Worm (Caenorhabditis elegans) whole organism, late embryonic: ENCODE data around the gene T02B11.6.

ENCODE experiments used
- Y22D7AL.16 ChIP-seq: sonication (generic microtip); optimal IDR thresholded peaks from 2 replicates; lab custom pipeline; 2016; ENCODE audit warnings: missing genetic modification characterization, missing compliant biosample characterization
- ahr-1 ChIP-seq: sonication (generic microtip); optimal IDR thresholded peaks from 2 replicates; lab custom pipeline; 2016; ENCODE audit warnings: missing genetic modification characterization, missing compliant biosample characterization
- ama-1 ChIP-seq: fragments of 150-350 bp; optimal IDR thresholded peaks from 2 replicates; lab custom pipeline; 2014
- ceh-18 ChIP-seq: sonication (generic microtip); optimal IDR thresholded peaks from 2 replicates; lab custom pipeline; 2016; ENCODE audit warnings: missing genetic modification characterization, missing compliant biosample characterization
- ceh-19 ChIP-seq: fragments of 200-800 bp; sonication (Bioruptor generic); optimal IDR thresholded peaks from 2 replicates; lab custom pipeline; 2018; ENCODE audit warnings: mild to moderate bottlenecking, missing genetic modification characterization, missing compliant biosample characterization
- ceh-22 ChIP-seq: sonication (generic microtip); optimal IDR thresholded peaks from 2 replicates; lab custom pipeline; 2017; ENCODE audit warnings: missing biosample characterization, missing genetic modification characterization
- ceh-30 ChIP-seq: fragments of 150-350 bp; optimal IDR thresholded peaks from 2 replicates; lab custom pipeline; 2014; ENCODE audit warnings: missing biosample characterization, missing genetic modification characterization
- ceh-34 ChIP-seq: sonication (generic microtip); optimal IDR thresholded peaks from 2 replicates; lab custom pipeline; 2016; ENCODE audit warnings: mild to moderate bottlenecking, missing genetic modification characterization, missing compliant biosample characterization
- ceh-9 ChIP-seq: sonication (generic microtip); optimal IDR thresholded peaks from 2 replicates; lab custom pipeline; 2016; ENCODE audit warnings: mild to moderate bottlenecking, missing genetic modification characterization, inconsistent platforms, missing compliant biosample characterization
- che-1 ChIP-seq: sonication (generic microtip); optimal IDR thresholded peaks from 2 replicates; lab custom pipeline; 2016; ENCODE audit warnings: mild to moderate bottlenecking, missing genetic modification characterization, missing compliant biosample characterization
- elt-2 ChIP-seq: sonication (generic microtip); optimal IDR thresholded peaks from 2 replicates; lab custom pipeline; 2016; ENCODE audit warnings: missing genetic modification reagents, missing genetic modification characterization, missing compliant biosample characterization
- ets-4 ChIP-seq: sonication (generic microtip); optimal IDR thresholded peaks from 2 replicates; lab custom pipeline; 2016; ENCODE audit warnings: missing genetic modification characterization, missing compliant biosample characterization
- eyg-1 ChIP-seq: sonication (generic microtip); optimal IDR thresholded peaks from 2 replicates; lab custom pipeline; 2016; ENCODE audit warnings: missing genotype, missing genetic modification characterization, missing compliant biosample characterization
- fax-1 ChIP-seq: sonication (generic microtip); optimal IDR thresholded peaks from 2 replicates; lab custom pipeline; 2016; ENCODE audit warnings: missing genotype, missing genetic modification characterization, missing compliant biosample characterization
- fkh-10 ChIP-seq: fragments of 150-350 bp; optimal IDR thresholded peaks from 2 replicates; lab custom pipeline; 2014; ENCODE audit warnings: missing biosample characterization, missing genetic modification reagents, missing genetic modification characterization
- fkh-6 ChIP-seq: sonication (generic microtip); optimal IDR thresholded peaks from 2 replicates; lab custom pipeline; 2016; ENCODE audit warnings: missing genetic modification characterization, missing compliant biosample characterization
- hlh-13 ChIP-seq: fragments of 200-800 bp; sonication (Bioruptor generic); optimal IDR thresholded peaks from 2 replicates; lab custom pipeline; 2018; ENCODE audit warnings: mild to moderate bottlenecking, missing genetic modification characterization, missing compliant biosample characterization
- hlh-15 ChIP-seq: sonication (generic microtip); optimal IDR thresholded peaks from 2 replicates; lab custom pipeline; 2016; ENCODE audit warnings: missing genetic modification characterization, missing compliant biosample characterization
- hlh-6 ChIP-seq: sonication (generic microtip); optimal IDR thresholded peaks from 2 replicates; lab custom pipeline; 2016; ENCODE audit warnings: missing genotype, missing genetic modification characterization, missing compliant biosample characterization
- lim-6 ChIP-seq: sonication (generic microtip); optimal IDR thresholded peaks from 2 replicates; lab custom pipeline; 2016; ENCODE audit warnings: missing genetic modification characterization, missing compliant biosample characterization
- lin-11 ChIP-seq: fragments of 200-800 bp; sonication (Bioruptor generic); optimal IDR thresholded peaks from 2 replicates; lab custom pipeline; 2018; ENCODE audit warnings: mild to moderate bottlenecking, missing genetic modification characterization, missing compliant biosample characterization
- mec-3 ChIP-seq: sonication (generic microtip); optimal IDR thresholded peaks from 2 replicates; lab custom pipeline; 2016; ENCODE audit warnings: borderline replicate concordance, missing genetic modification characterization, missing compliant biosample characterization
- nhr-232 ChIP-seq: sonication (generic microtip); optimal IDR thresholded peaks from 2 replicates; lab custom pipeline; 2016; ENCODE audit warnings: missing genetic modification characterization, missing compliant biosample characterization
- pag-3 ChIP-seq: sonication (generic microtip); optimal IDR thresholded peaks from 2 replicates; lab custom pipeline; 2016; ENCODE audit warnings: missing compliant biosample characterization, missing genetic modification characterization, borderline replicate concordance
- pat-9 ChIP-seq: fragments of 200-800 bp; sonication (Bioruptor generic); optimal IDR thresholded peaks from 2 replicates; lab custom pipeline; 2018; ENCODE audit warnings: mild to moderate bottlenecking, missing genetic modification characterization, moderate library complexity, missing compliant biosample characterization
- pax-1 ChIP-seq: fragments of 150-350 bp; optimal IDR thresholded peaks from 2 replicates; lab custom pipeline; 2014; ENCODE audit warnings: missing biosample characterization, missing genetic modification characterization
- pha-2 ChIP-seq: sonication (generic microtip); optimal IDR thresholded peaks from 2 replicates; lab custom pipeline; 2017; ENCODE audit warnings: mild to moderate bottlenecking, missing genetic modification characterization, missing compliant biosample characterization
- pqm-1 ChIP-seq: sonication (generic microtip); optimal IDR thresholded peaks from 2 replicates; lab custom pipeline; 2016; ENCODE audit warnings: missing genetic modification characterization, missing compliant biosample characterization
- rnt-1 ChIP-seq: sonication (generic microtip); optimal IDR thresholded peaks from 2 replicates; lab custom pipeline; 2016; ENCODE audit warnings: missing genetic modification characterization, missing compliant biosample characterization
- sdc-2 ChIP-seq: sonication (generic microtip); optimal IDR thresholded peaks from 2 replicates; lab custom pipeline; 2016; ENCODE audit warnings: missing genotype, missing genetic modification characterization, missing compliant biosample characterization
- sox-4 ChIP-seq: sonication (generic microtip); optimal IDR thresholded peaks from 2 replicates; lab custom pipeline; 2017; ENCODE audit warnings: mild to moderate bottlenecking, missing genetic modification characterization, inconsistent platforms, missing compliant biosample characterization
- syd-9 ChIP-seq: sonication (generic microtip); optimal IDR thresholded peaks from 2 replicates; lab custom pipeline; 2016; ENCODE audit warnings: mild to moderate bottlenecking, missing genetic modification characterization, moderate library complexity, missing compliant biosample characterization
- tbx-2 ChIP-seq: sonication (generic microtip); optimal IDR thresholded peaks from 2 replicates; lab custom pipeline; 2016; ENCODE audit warnings: missing genetic modification characterization, missing compliant biosample characterization
- unc-55 ChIP-seq: sonication (generic microtip); optimal IDR thresholded peaks from 2 replicates; lab custom pipeline; 2017; ENCODE audit warnings: missing biosample characterization, missing genetic modification reagents, missing genetic modification characterization
- unc-86 ChIP-seq: sonication (generic microtip); optimal IDR thresholded peaks from 2 replicates; lab custom pipeline; 2016; ENCODE audit warnings: missing genetic modification characterization, missing compliant biosample characterization
- zip-5 ChIP-seq: sonication (generic microtip); optimal IDR thresholded peaks from 2 replicates; lab custom pipeline; 2016; ENCODE audit warnings: missing genetic modification characterization, missing compliant biosample characterization
- ztf-16 ChIP-seq: sonication (generic microtip); optimal IDR thresholded peaks from 2 replicates; lab custom pipeline; 2017; ENCODE audit warnings: missing genetic modification characterization, missing compliant biosample characterization

T02B11.6 gene

DNA sequence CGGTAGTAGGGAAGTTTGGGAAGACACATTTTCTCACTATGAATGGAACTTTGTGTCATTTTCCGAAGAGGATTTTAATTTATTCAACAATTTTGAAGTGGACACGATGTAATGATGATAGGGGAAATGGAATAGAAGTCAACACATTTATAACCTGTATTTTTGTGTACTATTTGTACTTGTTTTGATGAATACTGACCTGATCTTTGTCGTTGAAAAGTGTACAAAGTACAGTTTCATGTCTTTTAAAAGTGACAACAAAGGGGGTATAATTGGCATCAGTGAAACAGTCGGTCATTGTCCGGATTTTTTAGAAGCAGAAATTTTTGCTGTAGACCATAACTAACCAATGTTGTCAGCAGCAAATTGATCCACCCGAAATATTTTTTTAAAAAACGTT is at the start of gene T02B11.6:
Gene T02B11.6, minus strand, starts transcription at position 101 of the 400 bp plus-strand sequence.
- TF ChIP-seq zip-5 (tag; lab: Kevin White, UChicago) (no peak), ceh-9 (tag; lab: Kevin White, UChicago) (no peak), hlh-15 (tag; lab: Kevin White, UChicago) (no peak)

DNA sequence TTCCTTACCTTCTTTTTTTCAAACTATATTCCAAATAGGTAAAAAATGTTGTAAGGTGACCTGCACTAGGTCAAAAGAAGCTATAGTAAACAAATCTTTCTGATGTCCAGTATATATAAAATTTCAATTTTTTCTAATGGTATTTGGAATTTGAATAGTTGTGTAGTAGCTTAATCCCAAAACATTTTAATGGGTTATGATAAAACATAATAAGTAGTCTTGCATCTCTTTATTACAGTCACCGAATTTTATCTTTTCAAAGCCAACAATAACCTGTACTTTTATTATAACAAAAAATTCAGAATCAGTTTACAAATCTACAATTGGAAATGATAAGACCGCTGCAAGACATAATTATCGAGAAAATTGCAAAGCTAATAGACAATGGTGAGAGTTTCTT is 28.4 kb upstream of the T02B11.6 start, which contains the start of gene H24K24.2:
Gene H24K24.2, plus strand, starts transcription at position 301 of the 400 bp plus-strand sequence.
- TF ChIP-seq ceh-34 (no peak), pha-2 (tag; lab: Kevin White, UChicago) (no peak), ama-1 (lab: Kevin White, UChicago) (no peak), sox-4 (no peak), hlh-6 (tag; lab: Kevin White, UChicago) (no peak), ceh-22 (tag; lab: Kevin White, UChicago) (no peak), tbx-2 (tag; lab: Kevin White, UChicago) (no peak), ceh-18 (tag; lab: Kevin White, UChicago) (no peak)

DNA sequence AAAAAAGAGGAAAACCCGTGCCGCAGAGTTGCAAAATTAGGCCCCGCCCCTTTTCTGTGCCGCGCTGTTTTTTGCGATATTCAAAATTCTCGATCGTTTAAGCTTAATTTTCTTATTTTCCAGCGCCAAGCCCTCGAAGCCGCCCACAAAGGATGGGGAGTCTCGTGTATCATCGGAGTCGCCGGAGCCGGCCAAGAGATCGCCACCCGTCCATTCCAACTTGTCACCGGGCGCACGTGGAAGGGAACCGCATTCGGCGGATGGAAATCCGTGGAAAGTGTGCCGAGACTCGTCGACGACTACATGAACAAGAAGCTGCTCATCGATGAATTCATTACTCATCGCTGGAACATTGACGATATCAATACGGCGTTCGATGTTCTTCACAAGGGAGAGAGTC is 26.6 kb upstream of the T02B11.6 start:
- TF ChIP-seq eyg-1 (no peak), fkh-6 (tag; lab: Kevin White, UChicago) (no peak), lin-11 (tag; lab: Kevin White, UChicago) (no peak), ztf-16 (tag; lab: Kevin White, UChicago) (no peak), pqm-1 (tag; lab: Kevin White, UChicago) (no peak), rnt-1 (no peak), syd-9 (tag; lab: Kevin White, UChicago) (no peak), pat-9 (tag; lab: Kevin White, UChicago) (no peak), nhr-232 (tag; lab: Kevin White, UChicago) (no peak), ceh-30 (no peak), hlh-13 (no peak), ets-4 (no peak), ahr-1 (tag; lab: Kevin White, UChicago) (no peak), elt-2 (tag; lab: Kevin White, UChicago) (no peak), sdc-2 (tag; lab: Kevin White, UChicago) (no peak)

DNA sequence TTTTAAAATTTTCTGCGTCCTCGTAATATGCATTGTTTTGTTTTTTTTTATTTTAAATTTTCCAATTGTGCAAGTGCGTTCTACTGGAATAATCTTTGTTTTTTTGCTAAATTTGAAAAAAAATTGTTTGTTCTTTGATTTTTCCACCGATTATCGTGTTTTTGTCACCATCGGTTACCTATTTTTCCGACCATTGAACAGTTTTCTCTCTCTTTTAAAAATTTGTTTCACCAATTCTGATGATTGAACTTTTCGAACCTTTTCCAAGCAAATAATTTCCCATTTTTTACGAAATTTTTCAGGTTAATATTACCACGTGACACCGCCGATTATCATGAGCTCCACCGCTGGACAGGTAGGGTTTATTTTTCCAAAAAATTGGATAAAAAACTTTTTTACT is 22.4 kb upstream of the T02B11.6 start, which contains the start of gene adh-5:
Gene adh-5, plus strand, starts transcription at position 301 of the 400 bp plus-strand sequence.
- no peak for TF ChIP-seq unc-55 (GFP tag; lab: Kevin White, UChicago)
- no peak for TF ChIP-seq unc-86 (tag; lab: Kevin White, UChicago)
- no peak for TF ChIP-seq ama-1 (lab: Kevin White, UChicago)
- no peak for TF ChIP-seq pax-1
- TF ChIP-seq sox-4: no peak
- TF ChIP-seq ceh-22 (tag; lab: Kevin White, UChicago): no peak
- TF ChIP-seq ceh-34: no peak
- no peak for TF ChIP-seq fkh-10 (GFP tag; lab: Kevin White, UChicago)
- TF ChIP-seq pag-3: no peak
- no peak for TF ChIP-seq fax-1
- TF ChIP-seq che-1: no peak
- no peak for TF ChIP-seq ceh-19 (GFP tag; lab: Kevin White, UChicago)
- no peak for TF ChIP-seq Y22D7AL.16 (tag; lab: Kevin White, UChicago)
- TF ChIP-seq mec-3: no peak
- TF ChIP-seq nhr-232 (tag; lab: Kevin White, UChicago): no peak

DNA sequence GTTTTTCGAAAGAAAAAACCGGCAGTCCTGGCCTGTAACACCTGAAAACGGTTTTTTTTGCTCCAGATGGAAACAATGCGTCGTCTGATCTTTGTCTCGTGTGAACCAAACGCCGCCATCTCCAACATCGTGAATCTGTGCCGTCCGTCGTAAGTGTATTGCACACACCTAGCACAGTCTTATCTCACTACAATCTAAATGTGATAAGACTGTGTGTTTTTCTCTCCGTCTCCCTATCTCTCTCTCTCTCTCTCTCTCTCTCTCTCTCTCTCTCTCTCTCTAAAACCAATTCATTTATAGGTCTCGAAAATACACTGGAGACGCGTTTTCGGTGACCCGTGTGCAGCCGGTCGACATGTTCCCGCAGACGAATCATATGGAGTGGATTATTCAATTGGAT is 21.5 kb upstream of the T02B11.6 start:
- no peak for TF ChIP-seq lim-6 (tag; lab: Kevin White, UChicago)
- TF ChIP-seq elt-2 (tag; lab: Kevin White, UChicago): peak; percentile 94
